Worm (Caenorhabditis elegans) whole organism, L2 larva: ENCODE measurements around the gene ztf-14.

ENCODE experiments used
- blmp-1 ChIP-seq: sonication (generic microtip); optimal IDR thresholded peaks from 2 replicates; lab custom pipeline; 2017; ENCODE audit warnings: missing genetic modification characterization, mild to moderate bottlenecking, missing compliant biosample characterization, antibody characterized with exemption, moderate library complexity; ENCODE audit not compliant: insufficient read depth
- nhr-23 ChIP-seq: fragments of 150-350 bp; optimal IDR thresholded peaks from 2 replicates; lab custom pipeline; 2014; ENCODE audit warnings: missing biosample characterization, missing genetic modification reagents, missing genetic modification characterization

- TF ChIP-seq blmp-1, result no peak
- no peak for TF ChIP-seq nhr-23
Observed at ce11 chrX:14534596-14534995, 38.7 kb downstream of the ztf-14 start.
